Worm (Caenorhabditis elegans) whole organism, midembryonic: Measurements from ENCODE around the gene T09A12.8.

ENCODE experiments used
- tab-1 ChIP-seq: fragments of 200-800 bp; sonication (Bioruptor generic); IDR thresholded peaks from 2 replicates; pipeline ENCODE4 v1.3.6; 2022; ENCODE audit warnings: missing genetic modification characterization, missing compliant biosample characterization
- ztf-29 ChIP-seq: fragments of 200-800 bp; sonication (Bioruptor generic); IDR thresholded peaks from 2 replicates; pipeline ENCODE4 v1.3.6; 2022; ENCODE audit warnings: missing genetic modification reagents, missing genetic modification characterization, missing compliant biosample characterization

- no peak for TF ChIP-seq ztf-29 (GFP tag; lab: Robert Waterston, UW)
- no peak for TF ChIP-seq tab-1
Measured at ce11 chrIV:8287287-8287686, 43.8 kb upstream of the T09A12.8 start.
